Worm (Caenorhabditis elegans): Measurements from ENCODE around the gene Y70G10A.3.

Gene Y70G10A.3

DNA sequence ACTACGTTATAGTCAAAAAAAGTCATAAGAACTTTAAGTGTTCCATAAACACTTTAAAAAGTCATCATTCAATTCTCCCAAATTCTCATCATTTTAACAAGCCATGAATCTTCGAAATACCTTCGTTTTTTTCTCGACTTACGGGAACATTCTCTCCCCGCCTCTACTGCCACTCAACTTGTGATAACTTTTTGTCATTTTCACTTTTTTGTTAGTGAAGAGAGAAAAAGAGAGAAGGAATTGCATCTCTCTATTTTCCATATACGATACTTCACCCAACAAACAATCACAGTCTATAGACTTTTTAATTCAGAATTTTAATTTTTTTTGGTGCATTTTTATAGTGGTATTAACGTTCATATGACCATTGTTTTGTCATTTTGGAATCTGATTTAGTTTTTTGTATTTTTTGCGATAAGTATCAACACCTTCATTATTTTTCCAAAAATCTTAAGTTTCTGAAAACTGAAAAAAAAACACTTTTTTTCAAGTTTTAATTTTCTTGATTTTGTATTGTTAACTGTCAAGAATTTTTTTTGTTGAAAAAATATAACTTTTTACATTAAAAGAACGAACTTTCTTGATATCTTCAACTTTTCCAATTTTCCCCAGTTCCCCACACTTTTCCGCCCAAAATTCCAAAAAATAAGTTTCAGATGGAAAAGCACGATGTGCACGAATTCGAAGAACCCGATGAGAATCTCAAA lies at the start of gene Y70G10A.3:
TSS of gene Y70G10A.3 (plus strand) at position 657 of the 707 bp plus-strand sequence.
- TF ChIP-seq zim-3 (tag; optimal IDR thresholded peaks at IDR 0.05) (no peak), lin-26 (GFP tag; IDR thresholded peaks at IDR 0.05) (peak; percentile 42; the same call in 1 of the 2 replicates)

DNA sequence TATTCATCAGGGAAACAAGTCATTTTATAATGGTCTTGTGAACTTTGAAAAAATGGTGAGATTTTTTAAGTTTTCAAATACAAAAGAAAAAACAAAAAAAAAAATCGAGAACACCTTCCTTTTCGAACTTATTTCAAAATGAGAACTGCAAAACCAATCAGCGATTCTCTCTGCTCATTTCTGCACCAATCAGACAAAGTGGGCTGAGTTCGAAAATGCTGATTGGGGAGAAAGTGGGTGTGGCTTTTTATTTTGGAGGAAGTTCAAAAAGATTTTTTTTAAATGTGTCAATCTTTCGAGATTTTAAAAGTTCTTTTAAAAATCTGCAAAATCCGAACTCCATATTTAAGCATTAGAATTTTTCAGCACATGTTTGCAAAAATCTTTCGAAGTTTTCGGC lies 44.3 kb upstream of the Y70G10A.3 start:
- TF ChIP-seq rcor-1 (GFP tag; IDR thresholded peaks at IDR 0.05) (no peak), hlh-26 (GFP tag; conservative IDR thresholded peaks at IDR 0.05) (no peak), sea-2 (GFP tag; IDR thresholded peaks at IDR 0.05) (no peak), ekl-4 (GFP tag; IDR thresholded peaks at IDR 0.05) (no peak), madf-6 (GFP tag; IDR thresholded peaks at IDR 0.05) (no peak), ztf-26 (tag; optimal IDR thresholded peaks at IDR 0.05) (no peak), F49E8.2 (tag; optimal IDR thresholded peaks at IDR 0.05; ENCODE audit: insufficient read depth) (no peak), dox-1 (GFP tag; IDR thresholded peaks at IDR 0.05) (no peak), hlh-12 (tag; optimal IDR thresholded peaks at IDR 0.05) (no peak), B0019.2 (GFP tag; conservative IDR thresholded peaks at IDR 0.05) (no peak), ztf-28 (GFP tag; IDR thresholded peaks at IDR 0.05) (no peak), mxl-1 (tag; optimal IDR thresholded peaks at IDR 0.05) (no peak), F52B5.7 (tag; optimal IDR thresholded peaks at IDR 0.05) (no peak), snpc-3.4 (tag; optimal IDR thresholded peaks at IDR 0.05) (no peak), gei-17 (GFP tag; optimal IDR thresholded peaks at IDR 0.05) (no peak), nfya-1 (tag; optimal IDR thresholded peaks at IDR 0.05; ENCODE audit: borderline replicate concordance, insufficient read depth) (no peak), bed-1 (GFP tag; IDR thresholded peaks at IDR 0.05) (no peak)

DNA sequence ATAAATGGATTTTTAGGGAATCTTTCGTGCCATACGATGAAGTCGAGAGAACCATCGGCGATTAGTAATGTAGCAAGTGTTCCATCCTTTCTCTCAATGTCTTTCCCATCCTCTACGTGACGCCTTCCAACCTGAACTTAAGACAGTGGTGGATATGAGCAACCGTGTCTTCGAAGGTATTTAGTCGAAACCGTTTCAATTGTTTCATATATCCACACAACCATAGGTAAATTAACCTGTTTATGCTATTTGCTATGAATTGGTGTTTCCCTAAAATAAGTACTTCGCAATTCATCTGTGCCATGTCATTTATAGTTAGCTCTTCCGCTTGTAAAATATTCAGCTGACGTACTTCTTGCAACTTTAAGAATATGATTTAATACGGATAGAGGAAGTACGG lies 43.0 kb upstream of the Y70G10A.3 start:
- TF ChIP-seq die-1 (tag; optimal IDR thresholded peaks at IDR 0.05) (no peak), egl-18 (GFP tag; IDR thresholded peaks at IDR 0.05) (no peak), snpc-4 (GFP tag; optimal IDR thresholded peaks at IDR 0.05) (no peak), snpc-4 (tag; optimal IDR thresholded peaks at IDR 0.05) (no peak), C17E4.6 (GFP tag; IDR thresholded peaks at IDR 0.05) (no peak), Y79H2A.3 (GFP tag; conservative IDR thresholded peaks at IDR 0.05) (no peak), ztf-25 (GFP tag; IDR thresholded peaks at IDR 0.05) (no peak), F57A8.1 (GFP tag; optimal IDR thresholded peaks at IDR 0.05) (no peak), ama-1 (optimal IDR thresholded peaks at IDR 0.05) (no peak), ama-1 (GFP tag; optimal IDR thresholded peaks at IDR 0.05) (no peak), F37B4.10 (GFP tag; IDR thresholded peaks at IDR 0.05) (no peak), rcor-1 (GFP tag; IDR thresholded peaks at IDR 0.05) (no peak), ztf-26 (tag; optimal IDR thresholded peaks at IDR 0.05) (no peak), ceh-40 (GFP tag; IDR thresholded peaks at IDR 0.05) (no peak), K11D2.4 (GFP tag; IDR thresholded peaks at IDR 0.05) (no peak)

DNA sequence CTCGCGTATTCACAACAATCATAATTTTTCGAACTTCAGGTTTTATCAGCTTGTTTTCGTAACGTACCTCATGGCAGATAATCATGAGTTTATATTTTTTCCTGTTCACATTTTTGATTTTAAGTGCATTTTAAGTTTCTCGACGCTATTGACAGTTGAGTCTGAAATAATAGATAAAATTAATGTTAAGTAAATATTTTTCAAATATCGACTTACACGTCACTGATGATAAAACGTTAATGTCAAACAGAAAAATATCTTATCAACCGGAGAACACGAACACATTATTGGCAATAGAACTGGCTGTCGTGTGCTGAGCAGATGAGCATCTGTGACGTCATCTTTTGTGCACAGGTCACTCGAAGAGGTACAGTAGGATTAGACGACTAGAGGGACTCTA lies 42.1 kb upstream of the Y70G10A.3 start:
- TF ChIP-seq let-607 (tag; optimal IDR thresholded peaks at IDR 0.05) (peak in 1 of 2 experiments; percentile 39), pbrm-1 (GFP tag; IDR thresholded peaks at IDR 0.05) (no peak), nfyb-1 (GFP tag; IDR thresholded peaks at IDR 0.05) (0 out of 2 replicates have a peak, but pooled peaks have one; percentile 30), ztf-25 (GFP tag; IDR thresholded peaks at IDR 0.05) (no peak), unc-62 (GFP tag; optimal IDR thresholded peaks at IDR 0.05) (peak; percentile 56)

Measured in whole organism, young adult.